Worm (Caenorhabditis elegans) whole organism, young adult: Measurements from ENCODE around the gene cav-2.

Experiments
- C17E4.6 ChIP-seq: fragments of 200-800 bp; sonication (Bioruptor generic); IDR thresholded peaks from 2 replicates; pipeline ENCODE4 v1.3.6; 2022; ENCODE audit warnings: missing genetic modification reagents, missing genetic modification characterization, missing compliant biosample characterization
- D2030.7 ChIP-seq: fragments of 200-800 bp; sonication (Bioruptor generic); IDR thresholded peaks from 2 replicates; pipeline ENCODE4 v1.3.6; 2022; ENCODE audit warnings: missing genetic modification reagents, missing genetic modification characterization, missing compliant biosample characterization
- F23B12.7 ChIP-seq: sonication (generic microtip); optimal IDR thresholded peaks from 2 replicates; lab custom pipeline; 2017; ENCODE audit warnings: missing genetic modification characterization, mild to moderate bottlenecking, missing compliant biosample characterization, antibody characterized with exemption, moderate library complexity; ENCODE audit not compliant: insufficient read depth
- F57A8.1 ChIP-seq: fragments of 200-800 bp; sonication (Bioruptor generic); optimal IDR thresholded peaks from 2 replicates; lab custom pipeline; 2018; ENCODE audit warnings: mild to moderate bottlenecking, missing genetic modification characterization, moderate library complexity, missing compliant biosample characterization
- F57C9.4 ChIP-seq: sonication (generic microtip); optimal IDR thresholded peaks from 2 replicates; lab custom pipeline; 2017; ENCODE audit warnings: mild to moderate bottlenecking, missing genetic modification characterization, missing compliant biosample characterization
- attf-5 ChIP-seq: fragments of 200-800 bp; sonication (Bioruptor generic); optimal IDR thresholded peaks from 2 replicates; lab custom pipeline; 2018; ENCODE audit warnings: mild to moderate bottlenecking, missing genetic modification characterization, missing compliant biosample characterization
- ccch-3 ChIP-seq: fragments of 200-800 bp; sonication (Bioruptor generic); optimal IDR thresholded peaks from 2 replicates; lab custom pipeline; 2018; ENCODE audit warnings: mild to moderate bottlenecking, missing genetic modification characterization, missing compliant biosample characterization
- cebp-2 ChIP-seq: fragments of 200-800 bp; sonication (Bioruptor generic); IDR thresholded peaks from 2 replicates; pipeline ENCODE4 v1.3.6; 2022; ENCODE audit warnings: missing genetic modification characterization, missing compliant biosample characterization
- ceh-27 ChIP-seq: fragments of 200-800 bp; sonication (Bioruptor generic); optimal IDR thresholded peaks from 2 replicates; lab custom pipeline; 2018; ENCODE audit warnings: mild to moderate bottlenecking, missing genetic modification characterization, moderate library complexity, missing compliant biosample characterization
- chd-7 ChIP-seq: sonication (generic microtip); optimal IDR thresholded peaks from 2 replicates; lab custom pipeline; 2016; ENCODE audit warnings: mild to moderate bottlenecking, missing genetic modification characterization, moderate library complexity, missing compliant biosample characterization
- dox-1 ChIP-seq: fragments of 200-800 bp; sonication (Bioruptor generic); IDR thresholded peaks from 2 replicates; pipeline ENCODE4 v1.3.6; 2022; ENCODE audit warnings: missing genetic modification reagents, missing genetic modification characterization, missing compliant biosample characterization
- dpl-1 ChIP-seq: fragments of 150-350 bp; optimal IDR thresholded peaks from 2 replicates; lab custom pipeline; 2014; ENCODE audit warnings: missing biosample characterization, missing genetic modification reagents, missing genetic modification characterization
- efl-1 ChIP-seq: fragments of 150-350 bp; optimal IDR thresholded peaks from 2 replicates; lab custom pipeline; 2014; ENCODE audit warnings: missing biosample characterization, missing genetic modification reagents, missing genetic modification characterization
- egrh-3 ChIP-seq: fragments of 200-800 bp; sonication (Bioruptor generic); IDR thresholded peaks from 2 replicates; pipeline ENCODE4 v1.3.6; 2022; ENCODE audit warnings: missing genetic modification reagents, missing genetic modification characterization, missing compliant biosample characterization
- hmg-1.2 ChIP-seq: fragments of 200-800 bp; sonication (Bioruptor generic); IDR thresholded peaks from 2 replicates; pipeline ENCODE4 v1.3.6; 2022; ENCODE audit warnings: missing genetic modification reagents, missing genetic modification characterization, missing compliant biosample characterization
- hsf-1 ChIP-seq: fragments of 200-800 bp; sonication (Bioruptor generic); IDR thresholded peaks from 2 replicates; pipeline ENCODE4 v1.3.6; 2022; ENCODE audit warnings: missing genetic modification reagents, missing genetic modification characterization, missing compliant biosample characterization
- lin-35 ChIP-seq, 3 experiments: fragments of 150-350 bp in 2 of 3; sonication (generic microtip) in 1 of 3; optimal IDR thresholded peaks; 2 replicates each; lab custom pipeline; 2014 to 2018; ENCODE audit warnings: missing biosample characterization in 3 of 3, missing genetic modification characterization in 3 of 3, missing genetic modification reagents in 3 of 3
- lin-54 ChIP-seq: fragments of 200-800 bp; sonication (Bioruptor generic); optimal IDR thresholded peaks from 2 replicates; lab custom pipeline; 2018; ENCODE audit warnings: mild to moderate bottlenecking, missing genetic modification characterization, missing compliant biosample characterization
- lsl-1 ChIP-seq: fragments of 200-800 bp; sonication (Bioruptor generic); optimal IDR thresholded peaks from 2 replicates; lab custom pipeline; 2018; ENCODE audit warnings: mild to moderate bottlenecking, missing genetic modification characterization, moderate library complexity, missing compliant biosample characterization
- madf-10 ChIP-seq: sonication (generic microtip); optimal IDR thresholded peaks from 2 replicates; lab custom pipeline; 2016; ENCODE audit warnings: mild to moderate bottlenecking, missing genetic modification characterization, missing compliant biosample characterization
- madf-6 ChIP-seq: fragments of 200-800 bp; sonication (Bioruptor generic); IDR thresholded peaks from 2 replicates; pipeline ENCODE4 v1.3.6; 2022; ENCODE audit warnings: missing genetic modification reagents, missing genetic modification characterization, missing compliant biosample characterization
- mcd-1 ChIP-seq: fragments of 200-800 bp; sonication (Bioruptor generic); IDR thresholded peaks from 2 replicates; pipeline ENCODE4 v1.3.6; 2022; ENCODE audit warnings: missing genetic modification reagents, missing genetic modification characterization, missing compliant biosample characterization
- mel-28 ChIP-seq: sonication (generic microtip); optimal IDR thresholded peaks from 2 replicates; lab custom pipeline; 2016; ENCODE audit warnings: borderline replicate concordance, mild to moderate bottlenecking, missing genetic modification characterization, missing compliant biosample characterization
- nfyb-1 ChIP-seq: fragments of 200-800 bp; sonication (Bioruptor generic); IDR thresholded peaks from 2 replicates; pipeline ENCODE4 v1.3.6; 2022; ENCODE audit warnings: missing genetic modification reagents, missing genetic modification characterization, missing compliant biosample characterization
- nhr-80 ChIP-seq: sonication (generic microtip); optimal IDR thresholded peaks from 2 replicates; lab custom pipeline; 2016; ENCODE audit warnings: missing genetic modification characterization, missing compliant biosample characterization
- nhr-90 ChIP-seq: sonication (generic microtip); optimal IDR thresholded peaks from 2 replicates; lab custom pipeline; 2016; ENCODE audit warnings: missing genotype, mild to moderate bottlenecking, missing genetic modification characterization, missing compliant biosample characterization
- rcor-1 ChIP-seq: fragments of 200-800 bp; sonication (Bioruptor generic); IDR thresholded peaks from 2 replicates; pipeline ENCODE4 v1.3.6; 2022; ENCODE audit warnings: missing genetic modification reagents, missing genetic modification characterization, missing compliant biosample characterization
- repo-1 ChIP-seq: sonication (generic microtip); optimal IDR thresholded peaks from 2 replicates; lab custom pipeline; 2017; ENCODE audit warnings: mild to moderate bottlenecking, missing genetic modification characterization, missing compliant biosample characterization
- snpc-3.4 ChIP-seq: sonication (generic microtip); optimal IDR thresholded peaks from 2 replicates; lab custom pipeline; 2017; ENCODE audit warnings: missing genetic modification characterization, mild to moderate bottlenecking, missing compliant biosample characterization, antibody characterized with exemption, moderate library complexity, missing genotype, missing genetic modification reagents
- snpc-4 ChIP-seq, 5 experiments: fragments of 150-350 bp in 1 of 5; sonication (generic microtip) in 4 of 5; optimal IDR thresholded peaks; 2 replicates each; lab custom pipeline; 2014 to 2018; ENCODE audit warnings: missing genetic modification characterization in 5 of 5, missing biosample characterization in 3 of 5, antibody characterized with exemption in 2 of 5, mild to moderate bottlenecking in 2 of 5, missing compliant biosample characterization in 2 of 5, missing genotype in 2 of 5, moderate library complexity in 2 of 5, missing genetic modification reagents in 1 of 5
- somi-1 ChIP-seq: fragments of 200-800 bp; sonication (Bioruptor generic); optimal IDR thresholded peaks from 2 replicates; lab custom pipeline; 2018; ENCODE audit warnings: mild to moderate bottlenecking, missing genetic modification characterization, missing compliant biosample characterization
- unc-62 ChIP-seq: fragments of 150-350 bp; optimal IDR thresholded peaks from 2 replicates; lab custom pipeline; 2014; ENCODE audit warnings: missing biosample characterization, missing genetic modification reagents, missing genetic modification characterization

The cav-2 gene

ce11 chrV:13566967-13567366 is 10.1 kb downstream of the cav-2 start (continued):
- TF ChIP-seq nhr-90 (tag; lab: Kevin White, UChicago): peak; percentile 10
- TF ChIP-seq chd-7 (tag; lab: Kevin White, UChicago): peak; percentile 65
- no peak for TF ChIP-seq lin-35 (GFP tag; optimal IDR thresholded peaks at IDR 0.05; lab: Kevin White, UChicago)
- peak; percentile 77 for TF ChIP-seq repo-1 (tag; lab: Kevin White, UChicago)
- peak; percentile 46; the same call in 1 of the 2 replicates for TF ChIP-seq hsf-1 (GFP tag; lab: Robert Waterston, UW)
- TF ChIP-seq madf-10 (tag; lab: Kevin White, UChicago): peak; percentile 15
- no peak for TF ChIP-seq C17E4.6 (GFP tag; lab: Robert Waterston, UW)
- TF ChIP-seq dpl-1: no peak
- TF ChIP-seq efl-1: no peak
- TF ChIP-seq ceh-27 (GFP tag; lab: Kevin White, UChicago): no peak
- TF ChIP-seq unc-62 (GFP tag; lab: Kevin White, UChicago): no peak
- peak; percentile 79 for TF ChIP-seq F57C9.4 (tag; lab: Kevin White, UChicago)
- TF ChIP-seq mcd-1: peak; percentile 72
- TF ChIP-seq F57A8.1 (GFP tag; lab: Kevin White, UChicago): no peak
- TF ChIP-seq ccch-3 (GFP tag; lab: Kevin White, UChicago): no peak
- TF ChIP-seq egrh-3 (GFP tag; lab: Robert Waterston, UW): no peak
- TF ChIP-seq lin-54 (GFP tag; lab: Kevin White, UChicago): no peak

ce11 chrV:13568533-13568932 is 11.6 kb downstream of the cav-2 start, which contains the start of the genes nuaf-1 and bir-2:
TSS of gene nuaf-1 (minus strand) at chrV:13568630.
TSS of gene bir-2 (plus strand) at chrV:13568850.
- TF ChIP-seq efl-1: peak; percentile 46
- TF ChIP-seq somi-1: no peak
- TF ChIP-seq nfyb-1 (GFP tag; lab: Robert Waterston, UW): no peak
- 0 out of 2 replicates have a peak, but pooled peaks have one; percentile 24 for TF ChIP-seq dox-1 (GFP tag; lab: Robert Waterston, UW)
- TF ChIP-seq F23B12.7: peak; percentile 3
- TF ChIP-seq attf-5: peak; percentile 9
- no peak for TF ChIP-seq cebp-2 (GFP tag; lab: Robert Waterston, UW)
- TF ChIP-seq mcd-1: peak; percentile 94
- TF ChIP-seq nhr-80 (tag; lab: Kevin White, UChicago): peak; percentile 8
- peak; percentile 41 for TF ChIP-seq lsl-1 (GFP tag; lab: Kevin White, UChicago)
- peak; percentile 65 for TF ChIP-seq lin-54 (GFP tag; lab: Kevin White, UChicago)
- peak; percentile 63 for TF ChIP-seq madf-6 (GFP tag; lab: Robert Waterston, UW)
- TF ChIP-seq D2030.7: peak; percentile 45
- no peak for TF ChIP-seq mel-28 (tag; lab: Kevin White, UChicago)
- no peak for TF ChIP-seq snpc-4 (GFP tag; optimal IDR thresholded peaks at IDR 0.05; lab: Kevin White, UChicago)
- peak in 2 of 4 experiments; percentile 17 to 40 for TF ChIP-seq snpc-4 (tag; optimal IDR thresholded peaks at IDR 0.05; lab: Kevin White, UChicago)
- peak; percentile 29; the same call in 1 of the 2 replicates for TF ChIP-seq rcor-1 (GFP tag; lab: Robert Waterston, UW)
- 0 out of 2 replicates have a peak, but pooled peaks have one; percentile 8 for TF ChIP-seq hmg-1.2
- TF ChIP-seq snpc-3.4: peak; percentile 67
- TF ChIP-seq, all 124 proteins: peak for 14

- TF ChIP-seq snpc-4 (GFP tag; optimal IDR thresholded peaks at IDR 0.05; lab: Kevin White, UChicago) (no peak), snpc-4 (tag; optimal IDR thresholded peaks at IDR 0.05; lab: Kevin White, UChicago) (peak in 1 of 4 experiments; percentile 8), dpl-1 (no peak), nhr-80 (tag; lab: Kevin White, UChicago) (peak; percentile 75)
- TF ChIP-seq, all 124 proteins: peak for 2
Observed at ce11 chrV:13571714-13572258, 14.9 kb downstream of the cav-2 start, which contains the start of gene C50B8.4. TSS of gene C50B8.4 (plus strand) at chrV:13572012.
